Worm (Caenorhabditis elegans) whole organism, L4 larva: ENCODE data around the gene srv-14.
A peak's percentile ranks its signal among the peaks of the same experiment; 100 is the strongest.

Experiments used
- F10B5.3 ChIP-seq: sonication (generic microtip); optimal IDR thresholded peaks from 2 replicates; lab custom pipeline; 2016; ENCODE audit warnings: mild to moderate bottlenecking, missing genetic modification characterization, missing compliant biosample characterization
- F26F4.8 ChIP-seq: fragments of 200-800 bp; sonication (Bioruptor generic); conservative IDR thresholded peaks from 2 replicates; pipeline ENCODE4 v1.3.6; 2022; ENCODE audit warnings: missing genetic modification characterization, missing compliant biosample characterization
- F44E2.7 ChIP-seq: fragments of 200-800 bp; sonication (Bioruptor generic); IDR thresholded peaks from 2 replicates; pipeline ENCODE4 v2.1.2; 2022; ENCODE audit warnings: missing genetic modification characterization, missing compliant biosample characterization
- F49E8.2 ChIP-seq: sonication (generic microtip); optimal IDR thresholded peaks from 2 replicates; lab custom pipeline; 2016; ENCODE audit warnings: missing compliant biosample characterization, mild to moderate bottlenecking, missing genetic modification characterization, borderline replicate concordance
- T26A8.4 ChIP-seq: fragments of 200-800 bp; sonication (Bioruptor generic); IDR thresholded peaks from 2 replicates; pipeline ENCODE4 v1.3.6; 2022; ENCODE audit warnings: missing genetic modification characterization, missing compliant biosample characterization
- ZK337.2 ChIP-seq: fragments of 200-800 bp; sonication (Bioruptor generic); IDR thresholded peaks from 2 replicates; pipeline ENCODE4 v1.3.6; 2022; ENCODE audit warnings: missing genetic modification reagents, missing genetic modification characterization, missing compliant biosample characterization
- aha-1 ChIP-seq: fragments of 150-350 bp; peaks from one replicate; lab custom pipeline; 2014; ENCODE audit warnings: missing biosample characterization, missing genetic modification characterization
- aly-2 ChIP-seq: sonication (generic microtip); optimal IDR thresholded peaks from 2 replicates; lab custom pipeline; 2018; ENCODE audit warnings: missing biosample characterization, missing genetic modification characterization
- ceh-62 ChIP-seq: sonication (generic microtip); optimal IDR thresholded peaks from 2 replicates; lab custom pipeline; 2017; ENCODE audit warnings: missing biosample characterization, missing genetic modification characterization
- ceh-82 ChIP-seq: sonication (generic microtip); optimal IDR thresholded peaks from 2 replicates; lab custom pipeline; 2017; ENCODE audit warnings: missing biosample characterization, missing genetic modification characterization
- ces-1 ChIP-seq: fragments of 150-350 bp; sonication (generic microtip); optimal IDR thresholded peaks from 4 replicates; lab custom pipeline; 2014; ENCODE audit warnings: missing biosample characterization, missing genetic modification reagents, missing genetic modification characterization
- cey-2 ChIP-seq: sonication (generic microtip); optimal IDR thresholded peaks from 3 replicates; lab custom pipeline; 2017; ENCODE audit warnings: missing genetic modification characterization, mild to moderate bottlenecking, missing compliant biosample characterization, antibody characterized with exemption, borderline replicate concordance; ENCODE audit not compliant: insufficient read depth
- ctbp-1 ChIP-seq: fragments of 200-800 bp; sonication (Bioruptor generic); IDR thresholded peaks from 2 replicates; pipeline ENCODE4 v1.3.6; 2022; ENCODE audit warnings: missing genetic modification reagents, missing genetic modification characterization, missing compliant biosample characterization
- daf-8 ChIP-seq: fragments of 200-800 bp; sonication (Bioruptor generic); IDR thresholded peaks from 2 replicates; pipeline ENCODE4 v1.3.6; 2022; ENCODE audit warnings: missing genetic modification characterization, missing compliant biosample characterization
- dmd-9 ChIP-seq: fragments of 200-800 bp; sonication (Bioruptor generic); IDR thresholded peaks from 2 replicates; pipeline ENCODE4 v1.3.6; 2022; ENCODE audit warnings: missing genetic modification reagents, missing genetic modification characterization, missing compliant biosample characterization
- dpl-1 ChIP-seq: fragments of 150-350 bp; optimal IDR thresholded peaks from 2 replicates; lab custom pipeline; 2014; ENCODE audit warnings: missing biosample characterization, missing genetic modification reagents, missing genetic modification characterization
- dve-1 ChIP-seq: sonication (generic microtip); optimal IDR thresholded peaks from 2 replicates; lab custom pipeline; 2017; ENCODE audit warnings: antibody characterized with exemption, mild to moderate bottlenecking, missing genetic modification characterization, missing compliant biosample characterization; ENCODE audit not compliant: insufficient read depth
- egl-27 ChIP-seq: sonication (generic microtip); optimal IDR thresholded peaks from 3 replicates; lab custom pipeline; 2017; ENCODE audit warnings: missing biosample characterization, missing genetic modification reagents, missing genetic modification characterization
- fkh-10 ChIP-seq: fragments of 150-350 bp; optimal IDR thresholded peaks from 2 replicates; lab custom pipeline; 2014; ENCODE audit warnings: missing biosample characterization, missing genetic modification reagents, missing genetic modification characterization
- gei-8 ChIP-seq: fragments of 200-800 bp; sonication (Bioruptor generic); optimal IDR thresholded peaks from 2 replicates; lab custom pipeline; 2018; ENCODE audit warnings: mild to moderate bottlenecking, missing genetic modification characterization, missing compliant biosample characterization
- hif-1 ChIP-seq, 2 experiments: sonication (generic microtip); optimal IDR thresholded peaks; 2 replicates each; lab custom pipeline; 2016 to 2017; ENCODE audit warnings: missing compliant biosample characterization in 2 of 2, missing genetic modification characterization in 2 of 2, missing genetic modification reagents in 2 of 2, missing genotype in 2 of 2, mild to moderate bottlenecking in 1 of 2
- hlh-11 ChIP-seq: fragments of 200-800 bp; sonication (Bioruptor generic); optimal IDR thresholded peaks from 2 replicates; lab custom pipeline; 2018; ENCODE audit warnings: mild to moderate bottlenecking, missing genetic modification characterization, missing compliant biosample characterization
- hlh-30 ChIP-seq: sonication (generic microtip); optimal IDR thresholded peaks from 2 replicates; lab custom pipeline; 2017; ENCODE audit warnings: antibody characterized with exemption, mild to moderate bottlenecking, missing genetic modification characterization, missing compliant biosample characterization; ENCODE audit not compliant: insufficient read depth
- jun-1 ChIP-seq: fragments of 150-350 bp; optimal IDR thresholded peaks from 2 replicates; lab custom pipeline; 2014; ENCODE audit warnings: missing biosample characterization, missing genetic modification reagents, missing genetic modification characterization
- lim-7 ChIP-seq: fragments of 200-800 bp; sonication (Bioruptor generic); IDR thresholded peaks from 2 replicates; pipeline ENCODE4 v1.3.6; 2022; ENCODE audit warnings: missing genetic modification characterization, missing compliant biosample characterization
- lin-13 ChIP-seq: fragments of 150-350 bp; optimal IDR thresholded peaks from 2 replicates; lab custom pipeline; 2014; ENCODE audit warnings: missing biosample characterization, missing genetic modification reagents, missing genetic modification characterization
- lin-39 ChIP-seq: fragments of 150-350 bp; optimal IDR thresholded peaks from 2 replicates; lab custom pipeline; 2014; ENCODE audit warnings: missing biosample characterization, missing genetic modification reagents, missing genetic modification characterization
- madf-9 ChIP-seq: fragments of 200-800 bp; sonication (Bioruptor generic); conservative IDR thresholded peaks from 2 replicates; pipeline ENCODE4 v1.3.6; 2022; ENCODE audit warnings: missing genetic modification reagents, missing genetic modification characterization, missing compliant biosample characterization
- mdl-1 ChIP-seq, 2 experiments: fragments of 150-350 bp in 1 of 2; sonication (generic microtip) in 1 of 2; optimal IDR thresholded peaks; 2 replicates each; lab custom pipeline; 2014 to 2017; ENCODE audit warnings: missing biosample characterization in 2 of 2, missing genetic modification characterization in 2 of 2
- mep-1 ChIP-seq: fragments of 150-350 bp; sonication (generic microtip); optimal IDR thresholded peaks from 3 replicates; lab custom pipeline; 2014; ENCODE audit warnings: missing biosample characterization, missing genetic modification characterization
- mxl-2 ChIP-seq: fragments of 200-800 bp; sonication (Bioruptor generic); conservative IDR thresholded peaks from 2 replicates; pipeline ENCODE4 v1.3.6; 2022; ENCODE audit warnings: missing genetic modification reagents, missing genetic modification characterization, missing compliant biosample characterization
- nhr-11 ChIP-seq: fragments of 150-350 bp; optimal IDR thresholded peaks from 2 replicates; lab custom pipeline; 2014; ENCODE audit warnings: missing biosample characterization, missing genetic modification characterization
- nhr-111 ChIP-seq: fragments of 200-800 bp; sonication (Bioruptor generic); optimal IDR thresholded peaks from 2 replicates; lab custom pipeline; 2018; ENCODE audit warnings: mild to moderate bottlenecking, missing genetic modification characterization, missing compliant biosample characterization
- nhr-28 ChIP-seq: fragments of 150-350 bp; optimal IDR thresholded peaks from 2 replicates; lab custom pipeline; 2014; ENCODE audit warnings: missing biosample characterization, missing genetic modification characterization
- nhr-41 ChIP-seq: fragments of 200-800 bp; sonication (Bioruptor generic); IDR thresholded peaks from 2 replicates; pipeline ENCODE4 v1.3.6; 2022; ENCODE audit warnings: missing genetic modification reagents, missing genetic modification characterization, missing compliant biosample characterization
- nhr-6 ChIP-seq: fragments of 150-350 bp; optimal IDR thresholded peaks from 2 replicates; lab custom pipeline; 2014; ENCODE audit warnings: missing biosample characterization, missing genetic modification characterization
- nhr-77 ChIP-seq: fragments of 150-350 bp; optimal IDR thresholded peaks from 2 replicates; lab custom pipeline; 2014; ENCODE audit warnings: missing biosample characterization, missing genetic modification characterization
- php-3 ChIP-seq: fragments of 200-800 bp; sonication (Bioruptor generic); IDR thresholded peaks from 2 replicates; pipeline ENCODE4 v1.3.6; 2022; ENCODE audit warnings: missing genetic modification reagents, missing genetic modification characterization, missing compliant biosample characterization
- pqm-1 ChIP-seq: sonication (generic microtip); optimal IDR thresholded peaks from 2 replicates; lab custom pipeline; 2017; ENCODE audit warnings: missing biosample characterization, missing genetic modification characterization
- snpc-1.2 ChIP-seq: fragments of 200-800 bp; sonication (Bioruptor generic); IDR thresholded peaks from 2 replicates; pipeline ENCODE4 v1.3.6; 2022; ENCODE audit warnings: missing genetic modification reagents, missing genetic modification characterization, missing compliant biosample characterization
- snpc-4 ChIP-seq: fragments of 150-350 bp; optimal IDR thresholded peaks from 2 replicates; lab custom pipeline; 2014; ENCODE audit warnings: missing biosample characterization, missing genetic modification characterization
- spr-1 ChIP-seq: sonication (generic microtip); optimal IDR thresholded peaks from 2 replicates; lab custom pipeline; 2016; ENCODE audit warnings: mild to moderate bottlenecking, missing genetic modification characterization, missing compliant biosample characterization
- unc-39 ChIP-seq: sonication (generic microtip); optimal IDR thresholded peaks from 2 replicates; lab custom pipeline; 2017; ENCODE audit warnings: missing biosample characterization, missing genetic modification characterization
- zfp-2 ChIP-seq: sonication (generic microtip); optimal IDR thresholded peaks from 2 replicates; lab custom pipeline; 2016; ENCODE audit warnings: mild to moderate bottlenecking, missing genetic modification characterization, missing compliant biosample characterization
- zfp-3 ChIP-seq: fragments of 200-800 bp; sonication (Bioruptor generic); conservative IDR thresholded peaks from 2 replicates; pipeline ENCODE4 v1.3.6; 2022; ENCODE audit warnings: missing genetic modification reagents, missing genetic modification characterization, missing compliant biosample characterization
- ztf-11 ChIP-seq: fragments of 150-350 bp; optimal IDR thresholded peaks from 2 replicates; lab custom pipeline; 2014; ENCODE audit warnings: missing biosample characterization, missing genetic modification characterization
- ztf-7 ChIP-seq: fragments of 150-350 bp; optimal IDR thresholded peaks from 2 replicates; lab custom pipeline; 2014; ENCODE audit warnings: missing biosample characterization, missing genetic modification characterization

Gene srv-14

ce11 chrIV:15915061-15915460 is 21.0 kb upstream of the srv-14 start:
- no peak for TF ChIP-seq mdl-1 (tag; optimal IDR thresholded peaks at IDR 0.05; lab: Kevin White, UChicago)
- no peak for TF ChIP-seq zfp-2 (tag; lab: Kevin White, UChicago)
- TF ChIP-seq mep-1 (tag; lab: Kevin White, UChicago): no peak

- TF ChIP-seq T26A8.4 (GFP tag; lab: Robert Waterston, UW) (no peak), spr-1 (tag; lab: Kevin White, UChicago) (no peak), ces-1 (GFP tag; lab: Kevin White, UChicago) (no peak), ztf-7 (tag; lab: Kevin White, UChicago) (no peak), ztf-11 (no peak), php-3 (no peak), F44E2.7 (GFP tag; lab: Robert Waterston, UW) (no peak), nhr-28 (tag; lab: Kevin White, UChicago) (no peak), hif-1 (tag; optimal IDR thresholded peaks at IDR 0.05; lab: Kevin White, UChicago) (no peak), F49E8.2 (tag; lab: Kevin White, UChicago) (no peak), mxl-2 (GFP tag; lab: Robert Waterston, UW) (no peak), F10B5.3 (no peak), madf-9 (no peak), snpc-4 (tag; lab: Kevin White, UChicago) (no peak), ceh-82 (tag; lab: Kevin White, UChicago) (no peak), nhr-6 (no peak), gei-8 (GFP tag; lab: Kevin White, UChicago) (no peak), ZK337.2 (GFP tag; lab: Robert Waterston, UW) (no peak)
Observed at ce11 chrIV:15908251-15908650, 14.2 kb upstream of the srv-14 start.

ce11 chrIV:15906059-15906632 is 12.1 kb upstream of the srv-14 start, which contains the start of gene srv-15:
Gene srv-15 (plus strand): TSS chrIV:15906582.
- TF ChIP-seq nhr-11 (tag; lab: Kevin White, UChicago) (peak; percentile 8), dve-1 (tag; lab: Kevin White, UChicago) (no peak), lin-13 (GFP tag; lab: Kevin White, UChicago) (no peak), aha-1 (tag; lab: Kevin White, UChicago) (peak; percentile 61), jun-1 (no peak)

ce11 chrIV:15901123-15901522 is 7.1 kb upstream of the srv-14 start, which contains the start of gene Y105C5B.5:
Gene Y105C5B.5 (minus strand): TSS chrIV:15901225.
- TF ChIP-seq F44E2.7 (GFP tag; lab: Robert Waterston, UW) (no peak), ctbp-1 (GFP tag; lab: Robert Waterston, UW) (no peak), F26F4.8 (GFP tag; lab: Robert Waterston, UW) (no peak), zfp-3 (GFP tag; lab: Robert Waterston, UW) (no peak), ceh-82 (tag; lab: Kevin White, UChicago) (no peak), fkh-10 (GFP tag; lab: Kevin White, UChicago) (no peak), unc-39 (tag; lab: Kevin White, UChicago) (no peak), hlh-30 (tag; lab: Kevin White, UChicago) (peak; percentile 65), lim-7 (GFP tag; lab: Robert Waterston, UW) (no peak), egl-27 (tag; lab: Kevin White, UChicago) (no peak), mep-1 (tag; lab: Kevin White, UChicago) (no peak), nhr-111 (GFP tag; lab: Kevin White, UChicago) (no peak), aly-2 (no peak), daf-8 (GFP tag; lab: Robert Waterston, UW) (no peak), nhr-77 (peak; percentile 52), lin-39 (tag; lab: Kevin White, UChicago) (no peak), ceh-62 (tag; lab: Kevin White, UChicago) (no peak), dpl-1 (GFP tag; lab: Kevin White, UChicago) (no peak), nhr-41 (GFP tag; lab: Robert Waterston, UW) (no peak), pqm-1 (tag; lab: Kevin White, UChicago) (no peak), aha-1 (tag; lab: Kevin White, UChicago) (peak; percentile 28), dmd-9 (GFP tag; lab: Robert Waterston, UW) (no peak), nhr-28 (tag; lab: Kevin White, UChicago) (peak; percentile 100), snpc-1.2 (GFP tag; lab: Robert Waterston, UW) (no peak), cey-2 (no peak), F49E8.2 (tag; lab: Kevin White, UChicago) (no peak), hlh-11 (no peak)
